Fruit fly (Drosophila melanogaster) whole organism, larva: ENCODE results near the gene rush.
A peak's percentile ranks its signal among the peaks of the same experiment; 100 is the strongest.

Experiments
- noc ChIP-seq: fragments of 200-800 bp; sonication (Bioruptor generic); optimal IDR thresholded peaks from 3 replicates; lab custom pipeline; 2019; ENCODE audit warnings: missing biosample characterization, mild to moderate bottlenecking, missing genetic modification characterization, moderate library complexity

The rush gene

DNA sequence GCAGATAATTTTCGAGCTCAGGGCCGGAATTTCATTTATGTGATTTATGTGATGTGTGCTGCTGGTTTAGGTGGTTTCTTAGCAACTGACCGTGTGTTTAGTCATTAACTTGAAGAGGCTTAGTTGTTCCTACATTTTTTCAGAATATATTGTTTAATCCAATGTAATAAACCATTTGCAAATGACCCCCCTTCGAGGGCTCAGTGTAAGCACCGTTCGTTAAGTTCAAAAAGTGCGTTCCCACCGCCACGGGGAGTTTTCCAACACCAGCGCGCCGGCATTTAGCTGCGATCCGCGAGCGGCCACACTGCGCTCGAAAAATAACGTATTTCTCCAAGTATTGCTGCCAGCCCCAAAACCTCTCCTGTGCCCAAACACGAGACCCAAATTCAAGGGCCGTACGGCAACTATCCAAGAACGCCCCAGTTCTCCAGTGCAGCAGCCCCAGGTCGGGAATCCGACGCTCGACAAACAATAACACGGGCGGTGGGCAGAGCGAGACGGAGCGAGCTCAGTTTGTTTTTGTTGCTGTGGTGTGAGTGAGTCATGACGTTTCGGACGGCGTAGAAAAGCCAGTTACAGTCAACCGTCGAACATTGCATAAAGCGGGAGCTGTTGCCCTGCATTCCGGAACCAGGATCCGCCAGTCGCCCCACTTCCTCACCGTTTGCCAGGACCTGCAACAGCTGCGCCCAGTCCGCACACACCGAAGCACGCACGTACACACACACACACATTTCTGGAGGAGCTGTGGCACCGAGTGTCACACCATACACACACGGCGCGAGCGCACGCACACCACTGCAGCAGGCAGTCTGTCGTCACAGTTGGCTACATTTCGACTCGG lies at the start of gene rush:
rush (plus strand) TSS at position 277 of the 847 bp plus-strand sequence.
- no peak for TF ChIP-seq noc

- TF ChIP-seq noc, result no peak
Observed at dm6 chrX:1452130-1452529, 26.2 kb upstream of the rush start, which contains the start of gene Gr2a. TSS of gene Gr2a (plus strand) at chrX:1452430.

dm6 chrX:1454837-1455236 lies 23.5 kb upstream of the rush start:
- TF ChIP-seq noc, result no peak

- no peak for TF ChIP-seq noc
Observed at dm6 chrX:1456954-1457353, 21.4 kb upstream of the rush start, which contains the start of gene CG14785. TSS of gene CG14785 (minus strand) at chrX:1457054.

- TF ChIP-seq noc, result no peak
Observed at dm6 chrX:1460278-1460872, 18.0 kb upstream of the rush start, which contains the start of gene Lrpprc2. TSS of gene Lrpprc2 (minus strand) at chrX:1460617.

- TF ChIP-seq noc, result no peak
Observed at dm6 chrX:1461544-1461943, 16.8 kb upstream of the rush start, which contains the start of gene CG14787. TSS of gene CG14787 (minus strand) at chrX:1461676.

- TF ChIP-seq noc, result no peak
Observed at dm6 chrX:1464033-1464432, 14.3 kb upstream of the rush start, which contains the start of gene Ns3. TSS of gene Ns3 (minus strand) at chrX:1464220.

- no peak for TF ChIP-seq noc
Observed at dm6 chrX:1465707-1466504, 12.4 kb upstream of the rush start, which contains the start of the genes O-fut2 and CG14777. TSS of gene O-fut2 (minus strand) at chrX:1465996. TSS of gene CG14777 (plus strand) at chrX:1466134.

DNA sequence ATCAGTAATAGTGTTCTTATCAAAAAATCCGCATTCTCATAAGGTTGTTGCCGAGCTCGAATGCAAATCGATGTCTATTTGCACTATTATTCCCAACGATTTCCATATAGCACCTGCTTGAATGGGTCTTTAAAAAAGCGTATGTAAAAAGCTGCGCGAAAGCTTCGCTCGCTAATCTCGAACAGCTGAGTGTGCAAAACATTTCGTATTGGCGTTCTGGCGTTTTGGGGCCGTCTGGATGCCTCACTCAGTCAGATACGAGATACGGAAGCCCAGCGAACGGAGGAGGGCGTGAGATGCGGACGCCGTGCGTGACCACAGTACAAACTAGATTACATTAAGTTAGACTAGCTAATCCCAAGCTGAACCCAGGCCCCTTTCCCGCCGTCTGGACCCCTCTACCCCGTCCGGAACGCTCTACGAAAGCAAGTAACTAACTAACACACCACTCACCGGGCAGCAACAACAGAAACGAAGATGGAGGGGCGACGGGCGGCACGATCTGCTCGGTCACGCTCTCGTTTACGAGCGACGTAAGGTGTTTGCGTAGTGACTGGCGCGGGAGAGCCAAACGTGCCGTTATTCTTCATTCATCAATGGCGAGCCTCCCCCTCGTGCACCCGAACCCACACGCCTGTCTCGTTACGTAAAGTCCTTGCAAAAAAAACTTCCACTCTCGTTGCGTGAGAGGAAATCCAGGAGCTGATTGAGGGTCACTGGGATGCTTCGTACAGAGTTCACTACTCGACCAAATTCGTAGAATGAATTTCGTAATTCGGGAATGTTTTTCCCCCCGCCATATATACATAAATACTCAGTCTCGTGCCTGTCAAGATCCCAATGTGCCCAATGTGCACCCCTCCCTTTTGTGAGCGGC lies 11.6 kb upstream of the rush start:
- peak; percentile 22 for TF ChIP-seq noc

- TF ChIP-seq noc, result no peak
Observed at dm6 chrX:1467382-1467592, 11.1 kb upstream of the rush start, which contains the start of gene CG14778. TSS of gene CG14778 (plus strand) at chrX:1467493.

DNA sequence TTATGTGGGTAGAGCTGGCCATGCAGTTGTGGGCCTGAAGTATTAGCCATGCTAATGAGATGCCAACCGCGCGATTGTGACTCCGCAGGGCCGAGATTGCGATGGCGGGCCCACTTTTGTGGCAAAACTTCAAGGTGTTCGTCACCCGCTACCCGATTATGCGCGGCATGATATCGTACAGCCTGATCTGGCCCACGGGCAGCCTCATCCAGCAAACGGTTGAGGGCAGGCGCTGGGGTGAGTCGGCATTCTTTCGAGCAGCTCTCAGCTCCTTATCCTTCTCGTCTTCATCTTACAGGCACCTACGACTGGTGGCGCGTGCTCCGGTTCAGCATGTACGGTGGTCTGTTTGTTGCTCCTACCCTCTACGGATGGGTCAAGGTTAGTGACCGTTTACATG lies 8.6 kb upstream of the rush start, which contains the start of gene CG32808:
CG32808 (minus strand) TSS at position 101 of the 400 bp plus-strand sequence.
- no peak for TF ChIP-seq noc

dm6 chrX:1470562-1470961 lies 7.8 kb upstream of the rush start, which contains the start of gene pck:
TSS of gene pck (plus strand) at chrX:1470666.
- TF ChIP-seq noc, result peak; percentile 47

DNA sequence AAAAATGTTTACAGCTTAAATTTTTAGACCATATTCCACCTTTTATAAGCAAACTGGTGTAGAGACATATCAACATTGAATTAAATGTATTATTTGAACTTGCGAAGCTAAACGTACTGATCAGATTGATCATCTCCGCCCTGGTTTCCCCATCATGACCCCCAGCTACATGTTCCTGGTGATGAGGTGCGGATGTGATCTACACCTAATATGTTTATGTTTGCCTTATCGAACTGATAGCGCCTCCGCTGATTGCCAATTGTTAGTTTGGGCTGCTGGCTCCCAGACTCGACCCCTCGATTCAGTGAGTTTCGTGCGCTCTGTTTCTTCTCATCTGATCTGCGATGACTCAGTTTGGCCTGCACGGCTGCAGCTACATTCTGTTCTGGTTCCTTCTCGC lies 6.1 kb upstream of the rush start, which contains the start of gene CG14780:
CG14780 (plus strand) TSS at position 301 of the 400 bp plus-strand sequence.
- TF ChIP-seq noc, result no peak

DNA sequence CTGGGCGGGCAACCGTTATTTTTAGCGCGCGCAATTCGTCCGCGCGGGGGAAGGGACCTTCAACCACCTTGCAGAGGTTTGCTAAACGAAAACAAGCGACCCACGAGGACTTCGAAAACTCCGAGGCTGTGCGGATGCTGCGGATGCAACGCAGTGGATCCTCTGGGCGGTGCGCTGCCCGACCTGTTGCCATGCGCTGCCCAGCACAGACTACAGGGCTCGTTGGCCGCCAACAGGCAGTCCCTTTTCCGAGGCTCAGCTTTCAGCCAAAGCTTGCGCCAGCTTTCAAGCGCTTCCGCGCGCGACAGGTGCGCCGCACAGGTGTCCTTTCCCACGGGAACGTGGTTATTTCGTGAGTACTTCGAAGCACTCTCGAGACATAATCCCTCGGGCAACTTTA lies 1.9 kb upstream of the rush start:
- no peak for TF ChIP-seq noc

DNA sequence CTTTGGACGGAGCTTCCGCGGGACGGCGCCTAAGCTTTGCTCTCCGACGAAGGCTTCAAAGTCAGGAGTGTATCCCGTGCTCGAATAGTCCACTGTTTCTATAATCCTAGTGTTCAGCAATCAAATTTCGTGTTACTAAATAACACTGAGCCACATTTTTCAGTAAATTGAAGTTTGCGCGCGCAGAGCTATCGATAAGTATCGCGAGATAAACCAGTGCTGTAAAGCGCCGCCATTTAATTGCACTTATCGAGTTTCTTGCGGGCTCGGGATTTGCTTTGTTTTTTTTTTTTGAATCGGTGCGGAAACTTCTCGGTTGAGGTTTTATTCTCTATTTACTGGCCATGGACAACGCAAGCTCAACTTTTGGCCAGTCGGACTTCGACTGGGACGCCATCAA lies 1.5 kb upstream of the rush start, which contains the start of the genes Rab27 and mei-38:
Rab27 (minus strand) TSS at position 127 of the 400 bp plus-strand sequence.
mei-38 (plus strand) TSS at position 216 of the 400 bp plus-strand sequence.
- no peak for TF ChIP-seq noc

- no peak for TF ChIP-seq noc
Observed at dm6 chrX:1480426-1480825, 2.1 kb downstream of the rush start.
